Worm (Caenorhabditis elegans): ENCODE measurements around the gene gcy-23.

The gcy-23 gene

DNA sequence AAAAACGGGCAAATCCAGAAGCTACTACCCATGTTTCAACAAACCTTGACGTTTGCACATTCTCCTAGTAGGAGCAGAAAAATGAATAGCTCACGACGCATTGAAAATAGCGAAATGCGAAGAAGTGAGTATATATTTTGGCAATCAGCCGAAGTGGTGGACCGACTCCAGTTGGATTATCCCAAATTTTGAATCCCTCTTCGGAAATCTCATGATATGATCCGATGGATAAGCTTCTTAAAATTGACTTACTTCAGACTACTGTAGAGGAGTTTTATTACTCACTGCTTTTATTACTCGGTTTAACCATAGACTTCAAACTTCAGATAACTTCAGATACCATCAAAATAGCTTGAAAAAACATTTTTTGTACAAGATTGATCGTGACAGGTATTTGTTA is at the start of gene gcy-23:
TSS of gene gcy-23 (minus strand) at position 101 of the 400 bp plus-strand sequence.
- TF ChIP-seq nhr-28 (tag; optimal IDR thresholded peaks at IDR 0.05), result no peak
- TF ChIP-seq ceh-82 (tag; optimal IDR thresholded peaks at IDR 0.05), result no peak
- TF ChIP-seq lin-39 (tag; optimal IDR thresholded peaks at IDR 0.05), result no peak
- no peak for TF ChIP-seq nhr-12 (tag; optimal IDR thresholded peaks at IDR 0.05)
- no peak for TF ChIP-seq tbx-2 (tag; optimal IDR thresholded peaks at IDR 0.05)
- no peak for TF ChIP-seq fos-1 (tag; optimal IDR thresholded peaks at IDR 0.05)
- no peak for TF ChIP-seq pqm-1 (tag; optimal IDR thresholded peaks at IDR 0.05)
- no peak for TF ChIP-seq mdl-1 (tag; optimal IDR thresholded peaks at IDR 0.05)
- no peak for TF ChIP-seq nhr-11 (tag; optimal IDR thresholded peaks at IDR 0.05)
- TF ChIP-seq hmg-11 (tag; optimal IDR thresholded peaks at IDR 0.05), result no peak
- TF ChIP-seq elt-1 (tag; optimal IDR thresholded peaks at IDR 0.05), result no peak
- no peak for TF ChIP-seq jun-1 (tag; optimal IDR thresholded peaks at IDR 0.05)
- TF ChIP-seq sea-2 (GFP tag; optimal IDR thresholded peaks at IDR 0.05), result no peak

DNA sequence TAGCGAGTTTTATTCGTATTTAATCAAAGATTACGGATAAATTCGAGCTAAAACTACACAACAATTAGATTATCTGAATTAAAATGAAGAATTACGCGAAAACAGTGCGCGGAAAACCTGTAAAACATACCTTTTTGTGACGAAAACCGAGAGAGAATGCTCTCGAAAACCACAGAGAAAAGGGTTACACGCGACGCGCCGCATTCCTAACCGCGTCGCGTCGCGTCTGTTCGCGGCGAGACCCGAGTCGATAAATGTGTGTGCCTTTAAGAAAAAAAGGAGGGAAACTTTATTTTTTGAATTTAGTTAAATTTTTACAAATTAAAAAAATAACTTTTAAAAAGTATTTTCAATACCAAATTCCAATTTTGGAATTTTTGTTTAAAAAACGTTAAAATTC is 49.5 kb upstream of the gcy-23 start, which contains the start of gene hrpa-1:
TSS of gene hrpa-1 (minus strand) at position 192 of the 400 bp plus-strand sequence.
- TF ChIP-seq ceh-28 (tag; optimal IDR thresholded peaks at IDR 0.05) (peak; percentile 71), pha-4 (tag; optimal IDR thresholded peaks at IDR 0.05) (peak; percentile 91), ama-1 (optimal IDR thresholded peaks at IDR 0.05) (peak; percentile 73), tbx-2 (tag; optimal IDR thresholded peaks at IDR 0.05) (peak; percentile 5), jun-1 (tag; optimal IDR thresholded peaks at IDR 0.05) (peak; percentile 55), lin-39 (tag; optimal IDR thresholded peaks at IDR 0.05) (peak; percentile 88), R02D3.7 (tag; optimal IDR thresholded peaks at IDR 0.05) (peak; percentile 56), lin-15B (tag; optimal IDR thresholded peaks at IDR 0.05) (peak; percentile 93), ceh-9 (tag; optimal IDR thresholded peaks at IDR 0.05) (no peak), elt-1 (tag; optimal IDR thresholded peaks at IDR 0.05) (peak; percentile 30), ceh-82 (tag; optimal IDR thresholded peaks at IDR 0.05) (peak; percentile 1), hmg-11 (tag; optimal IDR thresholded peaks at IDR 0.05) (peak; percentile 45), elt-2 (tag; optimal IDR thresholded peaks at IDR 0.05) (peak; percentile 39), mdl-1 (tag; optimal IDR thresholded peaks at IDR 0.05) (no peak), nhr-43 (tag; optimal IDR thresholded peaks at IDR 0.05; ENCODE audit: poor library complexity, severe bottlenecking) (no peak), egl-5 (tag; optimal IDR thresholded peaks at IDR 0.05) (peak; percentile 99), fkh-10 (GFP tag; optimal IDR thresholded peaks at IDR 0.05) (peak; percentile 58), nhr-237 (tag; optimal IDR thresholded peaks at IDR 0.05) (no peak), nhr-25 (tag; optimal IDR thresholded peaks at IDR 0.05) (peak; percentile 66), skn-1 (tag; optimal IDR thresholded peaks at IDR 0.05) (peak; percentile 5), nhr-76 (tag; optimal IDR thresholded peaks at IDR 0.05) (no peak), ZK546.5 (tag; optimal IDR thresholded peaks at IDR 0.05) (no peak), pqm-1 (tag; optimal IDR thresholded peaks at IDR 0.05) (peak; percentile 22), nhr-12 (tag; optimal IDR thresholded peaks at IDR 0.05) (no peak), nhr-23 (tag; optimal IDR thresholded peaks at IDR 0.05) (peak; percentile 85), snpc-4 (tag; optimal IDR thresholded peaks at IDR 0.05) (peak; percentile 68), egl-27 (tag; optimal IDR thresholded peaks at IDR 0.05) (no peak), nfya-1 (tag; optimal IDR thresholded peaks at IDR 0.05; ENCODE audit: insufficient read depth) (peak; percentile 95), sea-2 (GFP tag; optimal IDR thresholded peaks at IDR 0.05) (no peak)

DNA sequence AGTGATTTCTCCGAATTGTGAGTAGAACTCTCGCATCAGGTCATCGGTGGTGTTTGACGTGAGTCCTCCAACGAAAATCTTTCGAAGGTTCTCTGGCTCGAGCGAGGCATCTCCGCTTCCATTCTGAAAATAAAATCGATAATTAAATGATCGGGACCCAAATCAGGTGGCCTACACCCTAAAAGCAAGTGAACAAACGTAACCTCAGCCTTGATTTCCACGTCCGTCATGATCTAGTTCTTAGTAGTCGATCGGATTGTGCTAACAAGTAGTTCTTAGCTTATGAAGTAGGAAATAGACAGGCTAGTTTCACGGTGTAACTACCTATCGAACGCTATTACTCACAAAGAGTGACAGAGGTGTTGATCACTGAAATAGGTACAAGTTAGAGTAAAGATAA is 49.0 kb upstream of the gcy-23 start:
- no peak for TF ChIP-seq ama-1 (optimal IDR thresholded peaks at IDR 0.05)
- TF ChIP-seq egl-5 (tag; optimal IDR thresholded peaks at IDR 0.05), result no peak
- no peak for TF ChIP-seq ztf-4 (tag; optimal IDR thresholded peaks at IDR 0.05)
- no peak for TF ChIP-seq nhr-25 (tag; optimal IDR thresholded peaks at IDR 0.05)
- TF ChIP-seq ztf-11 (tag; optimal IDR thresholded peaks at IDR 0.05), result no peak

DNA sequence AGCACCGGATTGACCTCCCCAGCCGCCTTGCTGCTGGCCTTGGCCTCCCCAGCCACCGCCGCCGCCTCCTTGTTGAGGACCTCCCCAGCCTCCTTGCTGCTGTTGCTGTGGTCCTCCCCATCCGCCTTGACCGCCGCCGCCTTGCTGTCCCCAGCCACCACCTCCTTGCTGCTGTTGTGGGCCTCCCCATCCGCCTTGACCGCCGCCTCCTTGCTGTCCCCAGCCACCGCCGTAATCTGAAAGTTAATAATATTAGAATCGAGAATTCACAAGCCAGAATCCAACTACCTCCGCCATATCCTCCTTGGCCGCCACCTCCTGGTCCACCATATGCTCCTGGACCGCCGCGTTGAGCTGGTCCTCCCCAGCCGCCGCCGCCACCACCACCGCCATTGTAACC is 48.1 kb upstream of the gcy-23 start:
- TF ChIP-seq nhr-67 (tag; optimal IDR thresholded peaks at IDR 0.05) (no peak), elt-2 (tag; optimal IDR thresholded peaks at IDR 0.05) (no peak), fkh-10 (GFP tag; optimal IDR thresholded peaks at IDR 0.05) (no peak), eor-1 (tag; optimal IDR thresholded peaks at IDR 0.05) (no peak), lsy-12 (tag; optimal IDR thresholded peaks at IDR 0.05) (no peak), elt-3 (tag; optimal IDR thresholded peaks at IDR 0.05) (no peak), nhr-23 (tag; optimal IDR thresholded peaks at IDR 0.05) (no peak), ztf-4 (tag; optimal IDR thresholded peaks at IDR 0.05) (no peak), nfya-1 (tag; optimal IDR thresholded peaks at IDR 0.05; ENCODE audit: insufficient read depth) (no peak), nhr-25 (tag; optimal IDR thresholded peaks at IDR 0.05) (no peak), nhr-43 (tag; optimal IDR thresholded peaks at IDR 0.05; ENCODE audit: poor library complexity, severe bottlenecking) (no peak), fkh-2 (tag; optimal IDR thresholded peaks at IDR 0.05) (no peak), zag-1 (tag; optimal IDR thresholded peaks at IDR 0.05) (no peak), daf-12 (tag; optimal IDR thresholded peaks at IDR 0.05) (no peak), ztf-11 (tag; optimal IDR thresholded peaks at IDR 0.05) (no peak), ZK546.5 (tag; optimal IDR thresholded peaks at IDR 0.05) (no peak), nhr-77 (tag; optimal IDR thresholded peaks at IDR 0.05) (no peak)
